Worm (Caenorhabditis elegans): Measurements from ENCODE around the gene sphk-1.

Gene sphk-1

ce11 chrII:8670835-8671234 is 30.6 kb downstream of the sphk-1 start (continued):
- no peak for TF ChIP-seq B0035.1 (tag; optimal IDR thresholded peaks at IDR 0.05)
- TF ChIP-seq Y53F4B.3 (GFP tag; IDR thresholded peaks at IDR 0.05) = no peak
- TF ChIP-seq F57A8.1 (GFP tag; optimal IDR thresholded peaks at IDR 0.05) = no peak
- TF ChIP-seq F39B2.1 (GFP tag; IDR thresholded peaks at IDR 0.05) = no peak
- peak; percentile 28 for TF ChIP-seq tbp1 (GFP tag; optimal IDR thresholded peaks at IDR 0.05)
- no peak for TF ChIP-seq let-607 (tag; optimal IDR thresholded peaks at IDR 0.05)
- TF ChIP-seq ceh-27 (GFP tag; optimal IDR thresholded peaks at IDR 0.05) = no peak
- TF ChIP-seq F57C9.4 (tag; optimal IDR thresholded peaks at IDR 0.05) = no peak
- TF ChIP-seq snpc-3.4 (tag; optimal IDR thresholded peaks at IDR 0.05) = peak; percentile 89
- no peak for TF ChIP-seq Y79H2A.3 (GFP tag; conservative IDR thresholded peaks at IDR 0.05)
- TF ChIP-seq lin-35 (GFP tag; optimal IDR thresholded peaks at IDR 0.05) = no peak
- no peak for TF ChIP-seq sptf-2 (GFP tag; optimal IDR thresholded peaks at IDR 0.05)
- no peak for TF ChIP-seq nhr-27 (tag; optimal IDR thresholded peaks at IDR 0.05)
- peak; percentile 93 for TF ChIP-seq snpc-1.1 (tag; optimal IDR thresholded peaks at IDR 0.05; ENCODE audit: insufficient read depth)
- no peak for TF ChIP-seq somi-1 (GFP tag; optimal IDR thresholded peaks at IDR 0.05)
- TF ChIP-seq attf-6 (GFP tag; IDR thresholded peaks at IDR 0.05) = no peak
- no peak for TF ChIP-seq ceh-91 (GFP tag; IDR thresholded peaks at IDR 0.05)
- TF ChIP-seq aptf-2 (GFP tag; conservative IDR thresholded peaks at IDR 0.05) = no peak
- no peak for TF ChIP-seq ztf-28 (GFP tag; IDR thresholded peaks at IDR 0.05)

ce11 chrII:8668871-8669270 is 32.6 kb downstream of the sphk-1 start:
- TF ChIP-seq B0336.3 (GFP tag; IDR thresholded peaks at IDR 0.05) = peak; percentile 10; the same call in 1 of the 2 replicates
- no peak for TF ChIP-seq cebp-1 (GFP tag; IDR thresholded peaks at IDR 0.05)
- TF ChIP-seq cebp-1 (tag; optimal IDR thresholded peaks at IDR 0.05) = no peak
- peak; percentile 91 for TF ChIP-seq him-1 (tag; optimal IDR thresholded peaks at IDR 0.05)

ce11 chrII:8664533-8664932 is 36.9 kb downstream of the sphk-1 start, which contains the start of gene etc-1:
Gene etc-1 (plus strand): TSS chrII:8664833.
- TF ChIP-seq snpc-3.4 (tag; optimal IDR thresholded peaks at IDR 0.05) (no peak), F33H1.4 (GFP tag; IDR thresholded peaks at IDR 0.05) (no peak), cebp-2 (GFP tag; IDR thresholded peaks at IDR 0.05) (no peak), pbrm-1 (GFP tag; IDR thresholded peaks at IDR 0.05) (no peak)

ce11 chrII:8661539-8661938 is 39.9 kb downstream of the sphk-1 start, which contains the start of the genes piga-1 and eif-2Bepsilon:
Gene piga-1 (minus strand): TSS chrII:8661712.
Gene eif-2Bepsilon (plus strand): TSS chrII:8661869.
- TF ChIP-seq mcd-1 (GFP tag; IDR thresholded peaks at IDR 0.05) = peak; percentile 63
- no peak for TF ChIP-seq madf-6 (GFP tag; IDR thresholded peaks at IDR 0.05)
- peak; percentile 44 for TF ChIP-seq F23B12.7 (tag; optimal IDR thresholded peaks at IDR 0.05; ENCODE audit: insufficient read depth)
- peak; percentile 48 for TF ChIP-seq attf-5 (GFP tag; optimal IDR thresholded peaks at IDR 0.05)
- TF ChIP-seq cebp-1 (GFP tag; IDR thresholded peaks at IDR 0.05) = peak; percentile 53; the same call in 1 of the 2 replicates
- TF ChIP-seq cebp-1 (tag; optimal IDR thresholded peaks at IDR 0.05) = peak; percentile 78
- no peak for TF ChIP-seq T26A5.8 (tag; optimal IDR thresholded peaks at IDR 0.05)
- TF ChIP-seq rpc-1 (optimal IDR thresholded peaks at IDR 0.05) = no peak
- TF ChIP-seq rpc-1 (tag; optimal IDR thresholded peaks at IDR 0.05) = no peak
